Fruit fly (Drosophila melanogaster) whole organism: ENCODE data around the gene CG32638.

ENCODE experiments used
- EcR ChIP-seq, 2 experiments: fragments of >200 bp; optimal IDR thresholded peaks; 2 replicates each; lab custom pipeline; 2017; ENCODE audit warnings: missing biosample characterization in 2 of 2, missing genetic modification characterization in 2 of 2, missing genetic modification reagents in 2 of 2
- psq ChIP-seq: fragments of >200 bp; optimal IDR thresholded peaks from 2 replicates; lab custom pipeline; 2017

dm6 chrX:13134811-13135210 lies 6.2 kb upstream of the CG32638 start:
- no peak for TF ChIP-seq EcR (GFP tag; optimal IDR thresholded peaks at IDR 0.05; lab: Kevin White, UChicago)
- TF ChIP-seq psq (lab: Kevin White, UChicago) = no peak
